Fruit fly (Drosophila melanogaster): ENCODE measurements around the gene CG7110.

Gene CG7110

dm6 chr2L:13367378-13367777 is 31.4 kb upstream of the CG7110 start, which contains the start of gene Tap42 (continued):
- TF ChIP-seq CG11085 (GFP tag; IDR thresholded peaks at IDR 0.05), result no peak
- TF ChIP-seq pb (GFP tag; optimal IDR thresholded peaks at IDR 0.05), result no peak
- no peak for TF ChIP-seq Ada2b (GFP tag; IDR thresholded peaks at IDR 0.05)
- no peak for TF ChIP-seq CG12236 (GFP tag; optimal IDR thresholded peaks at IDR 0.05)
- no peak for TF ChIP-seq CG8388 (GFP tag; optimal IDR thresholded peaks at IDR 0.05)
- TF ChIP-seq CG10209 (GFP tag; optimal IDR thresholded peaks at IDR 0.05), result no peak
- no peak for TF ChIP-seq Ptx1 (GFP tag; IDR thresholded peaks at IDR 0.05)
- no peak for TF ChIP-seq Asciz (GFP tag; optimal IDR thresholded peaks at IDR 0.05)
- TF ChIP-seq CG42726 (GFP tag; IDR thresholded peaks at IDR 0.05; ENCODE audit: partially characterized antibody), result no peak
- TF ChIP-seq ara (GFP tag; IDR thresholded peaks at IDR 0.05), result no peak
- TF ChIP-seq CG11696 (GFP tag; IDR thresholded peaks at IDR 0.05), result no peak
- no peak for TF ChIP-seq Neu2 (GFP tag; optimal IDR thresholded peaks at IDR 0.05; ENCODE audit: borderline replicate concordance)
- TF ChIP-seq corto (GFP tag; optimal IDR thresholded peaks at IDR 0.05), result no peak
- no peak for TF ChIP-seq bbx (GFP tag; IDR thresholded peaks at IDR 0.05; ENCODE audit: partially characterized antibody)
- TF ChIP-seq wdn (GFP tag; IDR thresholded peaks at IDR 0.05), result no peak
- TF ChIP-seq Side (GFP tag; optimal IDR thresholded peaks at IDR 0.05), result no peak
- TF ChIP-seq esg (GFP tag; conservative IDR thresholded peaks at IDR 0.05), result no peak
- no peak for TF ChIP-seq fd3F (GFP tag; optimal IDR thresholded peaks at IDR 0.05)
- TF ChIP-seq pros (GFP tag; optimal IDR thresholded peaks at IDR 0.05), result no peak
- no peak for TF ChIP-seq CG3838 (GFP tag; optimal IDR thresholded peaks at IDR 0.05)
- TF ChIP-seq aop (GFP tag; IDR thresholded peaks at IDR 0.05), result no peak
- TF ChIP-seq unc-4 (GFP tag; IDR thresholded peaks at IDR 0.05; ENCODE audit: partially characterized antibody), result no peak
- no peak for TF ChIP-seq Dll (GFP tag; IDR thresholded peaks at IDR 0.05; ENCODE audit: partially characterized antibody)
- TF ChIP-seq CG33557 (GFP tag; optimal IDR thresholded peaks at IDR 0.05), result no peak
- no peak for TF ChIP-seq BtbVII (GFP tag; optimal IDR thresholded peaks at IDR 0.05)
- TF ChIP-seq tx (GFP tag; optimal IDR thresholded peaks at IDR 0.05), result no peak
- TF ChIP-seq CG9932 (GFP tag; IDR thresholded peaks at IDR 0.05), result peak; percentile 53
- TF ChIP-seq CHES-1-like (GFP tag; optimal IDR thresholded peaks at IDR 0.05), result no peak
- TF ChIP-seq CG7928 (GFP tag; optimal IDR thresholded peaks at IDR 0.05), result peak; percentile 89
- TF ChIP-seq CG13123 (GFP tag; optimal IDR thresholded peaks at IDR 0.05), result no peak
- no peak for TF ChIP-seq E2f1 (GFP tag; IDR thresholded peaks at IDR 0.05)
- TF ChIP-seq Atf3 (GFP tag; optimal IDR thresholded peaks at IDR 0.05), result no peak
- TF ChIP-seq CG9797 (GFP tag; optimal IDR thresholded peaks at IDR 0.05), result no peak
- no peak for TF ChIP-seq usp (GFP tag; optimal IDR thresholded peaks at IDR 0.05)
- no peak for TF ChIP-seq ase (GFP tag; IDR thresholded peaks at IDR 0.05)
- TF ChIP-seq kay (GFP tag; optimal IDR thresholded peaks at IDR 0.05), result no peak
- no peak for TF ChIP-seq D19A (tag; optimal IDR thresholded peaks at IDR 0.05)
- TF ChIP-seq Mes4 (GFP tag; optimal IDR thresholded peaks at IDR 0.05), result no peak
- TF ChIP-seq Adf1 (GFP tag; IDR thresholded peaks at IDR 0.05), result peak; percentile 25; the same call in 1 of the 2 replicates
- TF ChIP-seq prd (optimal IDR thresholded peaks at IDR 0.05), result no peak
- TF ChIP-seq prd (GFP tag; IDR thresholded peaks at IDR 0.05), result no peak
- TF ChIP-seq caup (GFP tag; optimal IDR thresholded peaks at IDR 0.05; ENCODE audit: severe bottlenecking), result peak; percentile 19
- no peak for TF ChIP-seq tup (GFP tag; optimal IDR thresholded peaks at IDR 0.05)
- TF ChIP-seq Xrp1 (GFP tag; IDR thresholded peaks at IDR 0.05), result 0 out of 2 replicates have a peak, but pooled peaks have one; percentile 12
- TF ChIP-seq CG2116 (GFP tag; optimal IDR thresholded peaks at IDR 0.05), result no peak
- TF ChIP-seq CG9215 (GFP tag; IDR thresholded peaks at IDR 0.05), result no peak
- no peak for TF ChIP-seq Opbp (GFP tag; IDR thresholded peaks at IDR 0.05; ENCODE audit: partially characterized antibody)
- no peak for TF ChIP-seq ci (GFP tag; IDR thresholded peaks at IDR 0.05)
- TF ChIP-seq CG32532 (GFP tag; IDR thresholded peaks at IDR 0.05), result no peak; the same call in 1 of the 2 replicates
- TF ChIP-seq CG7271 (tag; optimal IDR thresholded peaks at IDR 0.05), result no peak
- no peak for TF ChIP-seq CG4707 (GFP tag; optimal IDR thresholded peaks at IDR 0.05)
- no peak for TF ChIP-seq dan (GFP tag; IDR thresholded peaks at IDR 0.05)
